Fruit fly (Drosophila melanogaster) whole organism, embryonic: ENCODE data around the gene zye.

Experiments
- ATbp ChIP-seq: fragments of 200-800 bp; sonication (Bioruptor generic); optimal IDR thresholded peaks from 2 replicates; lab custom pipeline; 2017; ENCODE audit warnings: missing biosample characterization, mild to moderate bottlenecking, missing genetic modification characterization, missing genetic modification reagents
- Adf1 ChIP-seq: fragments of 200-800 bp; sonication (Bioruptor generic); IDR thresholded peaks from 2 replicates; pipeline ENCODE4 v1.3.6; 2022; ENCODE audit warnings: missing biosample characterization, missing genetic modification characterization
- BEAF-32 ChIP-seq: fragments of 200-800 bp; sonication (Bioruptor generic); optimal IDR thresholded peaks from 3 replicates; lab custom pipeline; 2017; ENCODE audit warnings: missing biosample characterization, missing genetic modification characterization, mild to moderate bottlenecking, moderate library complexity, missing genetic modification reagents
- Bgb ChIP-seq: fragments of 200-800 bp; sonication (Bioruptor generic); IDR thresholded peaks from 2 replicates; pipeline ENCODE4 v1.3.6; 2022; ENCODE audit warnings: missing biosample characterization, missing genetic modification characterization; ENCODE audit not compliant: partially characterized antibody
- Bteb2 ChIP-seq: fragments of 200-800 bp; sonication (Bioruptor generic); optimal IDR thresholded peaks from 2 replicates; lab custom pipeline; 2016; ENCODE audit warnings: missing biosample characterization, missing genetic modification characterization
- CG10267 ChIP-seq: fragments of 200-800 bp; sonication (Bioruptor generic); optimal IDR thresholded peaks from 2 replicates; lab custom pipeline; 2018; ENCODE audit warnings: missing biosample characterization, mild to moderate bottlenecking, missing genetic modification characterization, moderate library complexity
- CG11695 ChIP-seq: fragments of 200-800 bp; sonication (Bioruptor generic); IDR thresholded peaks from 3 replicates; pipeline ENCODE4 v1.3.6; 2022; ENCODE audit warnings: missing biosample characterization, missing genetic modification characterization
- CG12155 ChIP-seq: fragments of 200-800 bp; sonication (Bioruptor generic); optimal IDR thresholded peaks from 3 replicates; lab custom pipeline; 2016; ENCODE audit warnings: missing biosample characterization, missing genetic modification characterization
- CG12236 ChIP-seq: fragments of 200-800 bp; sonication (Bioruptor generic); optimal IDR thresholded peaks from 2 replicates; lab custom pipeline; 2016; ENCODE audit warnings: missing biosample characterization, missing genetic modification characterization
- CG1602 ChIP-seq: fragments of 200-800 bp; sonication (Bioruptor generic); optimal IDR thresholded peaks from 3 replicates; lab custom pipeline; 2016; ENCODE audit warnings: missing biosample characterization, missing genetic modification characterization
- CG17361 ChIP-seq: fragments of 200-800 bp; sonication (Bioruptor generic); IDR thresholded peaks from 3 replicates; pipeline ENCODE4 v1.3.6; 2022; ENCODE audit warnings: missing biosample characterization, missing genetic modification characterization
- CG2129 ChIP-seq: fragments of 200-800 bp; sonication (Bioruptor generic); IDR thresholded peaks from 2 replicates; pipeline ENCODE4 v1.3.6; 2022; ENCODE audit warnings: missing biosample characterization, missing genetic modification characterization; ENCODE audit not compliant: partially characterized antibody
- CG2199 ChIP-seq: fragments of 200-800 bp; sonication (Bioruptor generic); IDR thresholded peaks from 3 replicates; pipeline ENCODE4 v1.3.6; 2022; ENCODE audit warnings: missing biosample characterization, missing genetic modification characterization
- CG33213 ChIP-seq: fragments of 200-800 bp; sonication (Bioruptor generic); optimal IDR thresholded peaks from 3 replicates; lab custom pipeline; 2016; ENCODE audit warnings: missing biosample characterization, missing genetic modification characterization
- CG34224 ChIP-seq: fragments of 200-800 bp; sonication (Bioruptor generic); IDR thresholded peaks from 3 replicates; pipeline ENCODE4 v1.3.6; 2022; ENCODE audit warnings: missing biosample characterization, missing genetic modification characterization; ENCODE audit not compliant: partially characterized antibody
- CG34376 ChIP-seq: fragments of 200-800 bp; sonication (Bioruptor generic); optimal IDR thresholded peaks from 2 replicates; lab custom pipeline; 2018; ENCODE audit warnings: missing biosample characterization, mild to moderate bottlenecking, missing genetic modification characterization
- CG43689 ChIP-seq: fragments of 200-800 bp; sonication (Bioruptor generic); IDR thresholded peaks from 2 replicates; pipeline ENCODE4 v1.3.6; 2022; ENCODE audit warnings: missing biosample characterization, missing genetic modification characterization
- CG6791 ChIP-seq: fragments of 200-800 bp; sonication (Bioruptor generic); IDR thresholded peaks from 3 replicates; pipeline ENCODE4 v1.3.6; 2022; ENCODE audit warnings: missing biosample characterization, missing genetic modification characterization; ENCODE audit not compliant: partially characterized antibody
- CG7963 ChIP-seq: fragments of 200-800 bp; sonication (Bioruptor generic); IDR thresholded peaks from 3 replicates; pipeline ENCODE4 v1.3.6; 2022; ENCODE audit warnings: missing biosample characterization, missing genetic modification characterization; ENCODE audit not compliant: partially characterized antibody
- CG8924 ChIP-seq: fragments of 200-800 bp; optimal IDR thresholded peaks from 3 replicates; lab custom pipeline; 2019; ENCODE audit warnings: missing biosample characterization, mild to moderate bottlenecking, missing genetic modification characterization, moderate library complexity
- CoRest ChIP-seq: fragments of 200-800 bp; sonication (Bioruptor generic); optimal IDR thresholded peaks from 3 replicates; lab custom pipeline; 2018; ENCODE audit warnings: missing biosample characterization, mild to moderate bottlenecking, missing genetic modification characterization, moderate library complexity
- E2f2 ChIP-seq: fragments of 200-800 bp; sonication (Bioruptor generic); IDR thresholded peaks from 2 replicates; pipeline ENCODE4 v1.3.6; 2022; ENCODE audit warnings: missing biosample characterization, missing genetic modification characterization
- Ets65A ChIP-seq: fragments of 200-800 bp; sonication (Bioruptor generic); peaks from one replicate; lab custom pipeline; 2016; ENCODE audit warnings: missing biosample characterization, missing genetic modification characterization
- Hmx ChIP-seq: fragments of 200-800 bp; sonication (Bioruptor generic); optimal IDR thresholded peaks from 2 replicates; lab custom pipeline; 2016; ENCODE audit warnings: missing biosample characterization, missing genetic modification characterization
- Hr3 ChIP-seq: fragments of 200-800 bp; sonication (Bioruptor generic); optimal IDR thresholded peaks from 3 replicates; lab custom pipeline; 2016; ENCODE audit warnings: missing biosample characterization, missing genetic modification characterization
- MBD-R2 ChIP-seq: fragments of 200-800 bp; sonication (Bioruptor generic); IDR thresholded peaks from 2 replicates; pipeline ENCODE4 v1.3.6; 2022; ENCODE audit warnings: missing biosample characterization, missing genetic modification characterization
- Myb ChIP-seq: fragments of 200-800 bp; sonication (Bioruptor generic); optimal IDR thresholded peaks from 2 replicates; lab custom pipeline; 2016; ENCODE audit warnings: missing biosample characterization, missing genetic modification characterization
- chm ChIP-seq: fragments of 200-800 bp; sonication (Bioruptor generic); IDR thresholded peaks from 2 replicates; pipeline ENCODE4 v1.3.6; 2022; ENCODE audit warnings: missing biosample characterization, missing genetic modification characterization
- crol ChIP-seq: fragments of 200-800 bp; sonication (Bioruptor generic); IDR thresholded peaks from 2 replicates; pipeline ENCODE4 v1.3.6; 2022; ENCODE audit warnings: missing biosample characterization, missing genetic modification characterization
- crp ChIP-seq, 2 experiments: fragments of 200-800 bp; sonication (Bioruptor generic); optimal IDR thresholded peaks; 2 replicates in 1 of 2; 3 replicates in 1 of 2; lab custom pipeline; 2017; ENCODE audit warnings: missing biosample characterization in 2 of 2, missing genetic modification characterization in 2 of 2, mild to moderate bottlenecking in 1 of 2, moderate library complexity in 1 of 2
- gfzf ChIP-seq: fragments of 200-800 bp; sonication (Bioruptor generic); optimal IDR thresholded peaks from 2 replicates; lab custom pipeline; 2016; ENCODE audit warnings: missing biosample characterization, mild to moderate bottlenecking, missing genetic modification characterization, moderate library complexity
- inv ChIP-seq: fragments of 200-800 bp; sonication (Bioruptor generic); IDR thresholded peaks from 2 replicates; pipeline ENCODE4 v1.3.6; 2022; ENCODE audit warnings: missing biosample characterization, missing genetic modification characterization; ENCODE audit not compliant: partially characterized antibody
- knrl ChIP-seq: fragments of 200-800 bp; sonication (Bioruptor generic); IDR thresholded peaks from 3 replicates; pipeline ENCODE4 v1.3.6; 2022; ENCODE audit warnings: missing biosample characterization, missing genetic modification characterization; ENCODE audit not compliant: partially characterized antibody
- nom ChIP-seq: fragments of 200-800 bp; sonication (Bioruptor generic); optimal IDR thresholded peaks from 2 replicates; lab custom pipeline; 2017; ENCODE audit warnings: missing biosample characterization, missing genetic modification characterization, mild to moderate bottlenecking, moderate library complexity, missing genetic modification reagents
- onecut ChIP-seq: fragments of 200-800 bp; sonication (Bioruptor generic); IDR thresholded peaks from 2 replicates; pipeline ENCODE4 v1.3.6; 2022; ENCODE audit warnings: missing biosample characterization, missing genetic modification characterization
- pros ChIP-seq: fragments of 200-800 bp; sonication (Bioruptor generic); optimal IDR thresholded peaks from 3 replicates; lab custom pipeline; 2019; ENCODE audit warnings: missing biosample characterization, mild to moderate bottlenecking, missing genetic modification characterization, moderate library complexity
- repo ChIP-seq: fragments of 200-800 bp; sonication (Bioruptor generic); optimal IDR thresholded peaks from 2 replicates; lab custom pipeline; 2016; ENCODE audit warnings: missing biosample characterization, missing genetic modification characterization
- row ChIP-seq: fragments of 200-800 bp; sonication (Bioruptor generic); IDR thresholded peaks from 3 replicates; pipeline ENCODE4 v1.3.6; 2022; ENCODE audit warnings: missing biosample characterization, missing genetic modification characterization
- sisA ChIP-seq: fragments of 200-800 bp; sonication (Bioruptor generic); IDR thresholded peaks from 2 replicates; pipeline ENCODE4 v1.3.6; 2022; ENCODE audit warnings: missing biosample characterization, missing genetic modification characterization
- sna ChIP-seq: fragments of 200-800 bp; sonication (Bioruptor generic); IDR thresholded peaks from 2 replicates; pipeline ENCODE4 v1.3.6; 2022; ENCODE audit warnings: missing biosample characterization, missing genetic modification characterization; ENCODE audit not compliant: partially characterized antibody
- so ChIP-seq: fragments of 200-800 bp; sonication (Bioruptor generic); IDR thresholded peaks from 3 replicates; pipeline ENCODE4 v1.3.6; 2022; ENCODE audit warnings: missing biosample characterization, missing genetic modification characterization
- stwl ChIP-seq: fragments of 200-800 bp; sonication (Bioruptor generic); optimal IDR thresholded peaks from 3 replicates; lab custom pipeline; 2018; ENCODE audit warnings: missing biosample characterization, mild to moderate bottlenecking, missing genetic modification characterization, moderate library complexity
- sug ChIP-seq: fragments of 200-800 bp; optimal IDR thresholded peaks from 2 replicates; lab custom pipeline; 2019; ENCODE audit warnings: missing biosample characterization, mild to moderate bottlenecking, missing genetic modification characterization, moderate library complexity
- trh ChIP-seq: fragments of 200-800 bp; sonication (Bioruptor generic); optimal IDR thresholded peaks from 2 replicates; lab custom pipeline; 2016; ENCODE audit warnings: missing biosample characterization, missing genetic modification characterization
- tx ChIP-seq: fragments of 200-800 bp; sonication (Bioruptor generic); optimal IDR thresholded peaks from 2 replicates; lab custom pipeline; 2016; ENCODE audit warnings: missing biosample characterization, missing genetic modification characterization
- unc-4 ChIP-seq: fragments of 200-800 bp; sonication (Bioruptor generic); IDR thresholded peaks from 2 replicates; pipeline ENCODE4 v1.3.6; 2022; ENCODE audit warnings: missing biosample characterization, missing genetic modification characterization; ENCODE audit not compliant: partially characterized antibody
- vvl ChIP-seq: fragments of 200-800 bp; sonication (Bioruptor generic); IDR thresholded peaks from 2 replicates; pipeline ENCODE4 v1.3.6; 2022; ENCODE audit warnings: missing biosample characterization, missing genetic modification characterization

The zye gene

DNA sequence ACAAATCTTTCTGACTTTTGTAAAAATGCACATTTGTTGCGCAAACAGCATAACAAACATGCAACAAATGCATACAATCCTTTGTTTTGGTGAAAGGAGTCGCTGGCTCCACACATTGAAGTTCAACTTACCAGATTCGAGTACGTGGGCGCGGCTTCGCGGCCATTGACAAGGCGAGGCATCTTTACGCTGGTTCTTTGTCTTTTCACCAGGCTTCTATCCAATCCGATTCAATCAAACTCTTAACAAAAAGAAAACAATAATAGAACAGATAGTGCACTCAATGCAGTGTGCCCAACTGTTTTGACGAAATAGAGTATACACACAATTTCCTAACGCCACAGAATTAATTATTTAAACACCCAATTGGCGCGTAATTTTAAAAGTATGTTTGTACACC lies 16.8 kb downstream of the zye start, which contains the start of gene CG5262 (continued):
- no peak for TF ChIP-seq so (GFP tag; lab: Robert Waterston, UW)
- no peak for TF ChIP-seq CG34376 (GFP tag; lab: Kevin White, UChicago)
- no peak for TF ChIP-seq onecut (GFP tag; lab: Robert Waterston, UW)
- no peak for TF ChIP-seq CG11695
- TF ChIP-seq pros, result no peak
- no peak for TF ChIP-seq CG12236
- TF ChIP-seq Hr3 (GFP tag; lab: Kevin White, UChicago), result no peak
- TF ChIP-seq CG1602, result no peak
- TF ChIP-seq sna (GFP tag; lab: Robert Waterston, UW), result 0 out of 2 replicates have a peak, but pooled peaks have one; percentile 15
- TF ChIP-seq E2f2 (GFP tag; lab: Robert Waterston, UW), result peak; percentile 92
- TF ChIP-seq nom, result peak; percentile 60
- TF ChIP-seq Adf1 (GFP tag; lab: Robert Waterston, UW), result no peak

DNA sequence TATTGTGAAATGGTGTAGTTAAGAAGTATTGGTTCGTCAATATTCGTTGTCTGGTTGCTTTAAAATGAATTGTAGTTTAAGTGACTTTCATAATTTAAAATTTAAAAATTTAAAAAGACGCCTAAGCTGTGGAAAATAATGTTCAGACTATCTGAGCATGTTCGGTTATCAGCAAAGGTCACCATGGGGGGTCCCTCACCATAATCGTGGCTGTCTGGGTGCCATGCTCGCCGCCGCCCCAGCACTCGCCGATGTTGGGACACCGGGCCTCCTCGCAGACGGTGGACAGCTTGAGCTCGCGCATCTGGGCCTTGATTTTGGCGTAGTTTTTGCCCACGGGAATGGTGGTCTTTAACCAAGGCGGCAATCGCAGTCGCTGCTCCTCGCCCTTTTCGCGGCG lies 18.2 kb downstream of the zye start:
- TF ChIP-seq sisA (GFP tag; lab: Robert Waterston, UW), result no peak
- TF ChIP-seq CG7963 (GFP tag; lab: Robert Waterston, UW), result no peak
- no peak for TF ChIP-seq crol
- no peak for TF ChIP-seq CG2199 (GFP tag; lab: Robert Waterston, UW)
- no peak for TF ChIP-seq CoRest
- TF ChIP-seq repo (GFP tag; lab: Kevin White, UChicago), result no peak
- no peak for TF ChIP-seq chm (GFP tag; lab: Robert Waterston, UW)
- TF ChIP-seq sug (tag; lab: Kevin White, UChicago), result peak; percentile 99
- TF ChIP-seq CG43689 (GFP tag; lab: Robert Waterston, UW), result no peak
- TF ChIP-seq Bgb (GFP tag; lab: Robert Waterston, UW), result peak; percentile 13

DNA sequence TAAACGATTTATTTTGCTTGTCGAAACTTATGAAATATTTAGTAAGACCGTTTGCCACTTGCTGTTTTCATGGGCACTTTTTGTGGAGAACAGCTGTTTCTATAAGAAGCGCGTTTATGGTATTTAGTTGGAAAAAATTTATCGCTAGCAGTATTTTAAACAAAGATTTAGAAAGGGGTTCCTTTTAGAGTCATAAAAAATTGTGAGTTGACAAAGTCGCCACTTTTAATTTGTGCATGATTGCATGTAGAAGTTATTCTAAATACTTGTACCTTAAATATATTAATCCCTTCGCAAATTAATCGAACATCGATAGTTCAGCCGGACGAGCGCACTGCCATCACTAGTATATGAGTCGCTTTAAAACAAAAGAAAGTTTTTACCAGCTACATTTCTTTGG lies 18.9 kb downstream of the zye start, which contains the start of the genes Las and Psn:
Gene Las, minus strand, starts transcription at position 65 of the 400 bp plus-strand sequence.
Gene Psn, plus strand, starts transcription at position 172 of the 400 bp plus-strand sequence.
- TF ChIP-seq unc-4 (GFP tag; lab: Robert Waterston, UW) (peak; percentile 71), inv (GFP tag; lab: Robert Waterston, UW) (peak; percentile 45; the same call in 1 of the 2 replicates), crp (GFP tag; optimal IDR thresholded peaks at IDR 0.05; lab: Kevin White, UChicago) (peak; percentile 60 to 93), CG6791 (0 out of 3 replicates have a peak, but pooled peaks have one; percentile 45), Myb (GFP tag; lab: Kevin White, UChicago) (peak; percentile 35), BEAF-32 (GFP tag; lab: Kevin White, UChicago) (peak; percentile 76), ATbp (GFP tag; lab: Kevin White, UChicago) (no peak), Bgb (GFP tag; lab: Robert Waterston, UW) (0 out of 2 replicates have a peak, but pooled peaks have one; percentile 32), CG33213 (GFP tag; lab: Kevin White, UChicago) (peak; percentile 33), Ets65A (GFP tag; lab: Kevin White, UChicago) (peak; percentile 64), gfzf (GFP tag; lab: Kevin White, UChicago) (peak; percentile 84), CG17361 (GFP tag; lab: Robert Waterston, UW) (no peak), Hmx (GFP tag; lab: Kevin White, UChicago) (peak; percentile 3), MBD-R2 (GFP tag; lab: Robert Waterston, UW) (peak; percentile 60), CG12155 (peak; percentile 16), repo (GFP tag; lab: Kevin White, UChicago) (no peak), CG8924 (peak; percentile 18), row (GFP tag; lab: Robert Waterston, UW) (peak; percentile 50), CG10267 (tag; lab: Kevin White, UChicago) (peak; percentile 62), knrl (GFP tag; lab: Robert Waterston, UW) (peak; percentile 69), trh (no peak), vvl (GFP tag; lab: Robert Waterston, UW) (peak; percentile 32; the same call in 1 of the 2 replicates), CG2129 (GFP tag; lab: Robert Waterston, UW) (0 out of 2 replicates have a peak, but pooled peaks have one; percentile 36), stwl (tag; lab: Kevin White, UChicago) (peak; percentile 66), Bteb2 (GFP tag; lab: Kevin White, UChicago) (peak; percentile 34), CG34376 (GFP tag; lab: Kevin White, UChicago) (peak; percentile 9), tx (GFP tag; lab: Kevin White, UChicago) (no peak), CG34224 (GFP tag; lab: Robert Waterston, UW) (peak; percentile 62)
